Worm (Caenorhabditis elegans) whole organism, L4 larva: ENCODE data around the gene ZK892.6.

Experiments used
- D1046.2 ChIP-seq: fragments of 200-800 bp; sonication (Bioruptor generic); IDR thresholded peaks from 2 replicates; pipeline ENCODE4 v1.3.6; 2022; ENCODE audit warnings: missing genetic modification characterization, missing compliant biosample characterization
- F37D6.2 ChIP-seq: sonication (generic microtip); optimal IDR thresholded peaks from 2 replicates; lab custom pipeline; 2016; ENCODE audit warnings: mild to moderate bottlenecking, missing genetic modification characterization, missing compliant biosample characterization
- T20F7.1 ChIP-seq: fragments of 200-800 bp; sonication (Bioruptor generic); optimal IDR thresholded peaks from 2 replicates; lab custom pipeline; 2018; ENCODE audit warnings: mild to moderate bottlenecking, missing genetic modification characterization, missing compliant biosample characterization
- Y105C5A.15 ChIP-seq: fragments of 200-800 bp; sonication (Bioruptor generic); IDR thresholded peaks from 2 replicates; pipeline ENCODE4 v1.3.6; 2022; ENCODE audit warnings: missing genetic modification characterization, missing compliant biosample characterization
- Y48G9A.11 ChIP-seq: fragments of 200-800 bp; sonication (Bioruptor generic); IDR thresholded peaks from 2 replicates; pipeline ENCODE4 v1.3.6; 2022; ENCODE audit warnings: missing genetic modification reagents, missing genetic modification characterization, missing compliant biosample characterization
- ZK546.5 ChIP-seq, 2 experiments: sonication (generic microtip); optimal IDR thresholded peaks; 2 replicates each; lab custom pipeline; 2017; ENCODE audit warnings: missing biosample characterization in 2 of 2, missing genetic modification characterization in 2 of 2
- attf-4 ChIP-seq: sonication (generic microtip); optimal IDR thresholded peaks from 3 replicates; lab custom pipeline; 2017; ENCODE audit warnings: missing biosample characterization, missing genetic modification characterization
- ceh-20 ChIP-seq: fragments of 200-800 bp; sonication (Bioruptor generic); IDR thresholded peaks from 2 replicates; pipeline ENCODE4 v1.3.6; 2022; ENCODE audit warnings: missing genetic modification reagents, missing genetic modification characterization, missing compliant biosample characterization
- ceh-28 ChIP-seq: fragments of 150-350 bp; optimal IDR thresholded peaks from 2 replicates; lab custom pipeline; 2014; ENCODE audit warnings: missing biosample characterization, missing genetic modification reagents, missing genetic modification characterization
- daf-16 ChIP-seq, 3 experiments: sonication (generic microtip); optimal IDR thresholded peaks; 2 replicates each; lab custom pipeline; 2016 to 2017; ENCODE audit warnings: missing genetic modification characterization in 3 of 3, missing genetic modification reagents in 3 of 3, mild to moderate bottlenecking in 2 of 3, missing compliant biosample characterization in 2 of 3, missing biosample characterization in 1 of 3, moderate library complexity in 1 of 3
- daf-19 ChIP-seq: fragments of 200-800 bp; sonication (Bioruptor generic); conservative IDR thresholded peaks from 2 replicates; pipeline ENCODE4 v1.3.6; 2022; ENCODE audit warnings: missing genetic modification characterization, missing compliant biosample characterization
- daf-8 ChIP-seq: fragments of 200-800 bp; sonication (Bioruptor generic); IDR thresholded peaks from 2 replicates; pipeline ENCODE4 v1.3.6; 2022; ENCODE audit warnings: missing genetic modification characterization, missing compliant biosample characterization
- dmd-6 ChIP-seq: fragments of 200-800 bp; sonication (Bioruptor generic); IDR thresholded peaks from 2 replicates; pipeline ENCODE4 v1.3.6; 2022; ENCODE audit warnings: missing genetic modification reagents, missing genetic modification characterization, missing compliant biosample characterization
- dmd-8 ChIP-seq: fragments of 200-800 bp; sonication (Bioruptor generic); IDR thresholded peaks from 2 replicates; pipeline ENCODE4 v1.3.6; 2022; ENCODE audit warnings: missing genetic modification characterization, missing compliant biosample characterization
- dmd-9 ChIP-seq: fragments of 200-800 bp; sonication (Bioruptor generic); IDR thresholded peaks from 2 replicates; pipeline ENCODE4 v1.3.6; 2022; ENCODE audit warnings: missing genetic modification reagents, missing genetic modification characterization, missing compliant biosample characterization
- dpl-1 ChIP-seq: fragments of 150-350 bp; optimal IDR thresholded peaks from 2 replicates; lab custom pipeline; 2014; ENCODE audit warnings: missing biosample characterization, missing genetic modification reagents, missing genetic modification characterization
- dve-1 ChIP-seq: sonication (generic microtip); optimal IDR thresholded peaks from 2 replicates; lab custom pipeline; 2017; ENCODE audit warnings: antibody characterized with exemption, mild to moderate bottlenecking, missing genetic modification characterization, missing compliant biosample characterization; ENCODE audit not compliant: insufficient read depth
- egl-43 ChIP-seq: fragments of 200-800 bp; sonication (Bioruptor generic); IDR thresholded peaks from 2 replicates; pipeline ENCODE4 v1.3.6; 2022; ENCODE audit warnings: missing genetic modification reagents, missing genetic modification characterization, missing compliant biosample characterization
- fos-1 ChIP-seq: fragments of 150-350 bp; optimal IDR thresholded peaks from 2 replicates; lab custom pipeline; 2014; ENCODE audit warnings: missing biosample characterization, missing genetic modification characterization
- gei-8 ChIP-seq: fragments of 200-800 bp; sonication (Bioruptor generic); optimal IDR thresholded peaks from 2 replicates; lab custom pipeline; 2018; ENCODE audit warnings: mild to moderate bottlenecking, missing genetic modification characterization, missing compliant biosample characterization
- hlh-11 ChIP-seq: fragments of 200-800 bp; sonication (Bioruptor generic); optimal IDR thresholded peaks from 2 replicates; lab custom pipeline; 2018; ENCODE audit warnings: mild to moderate bottlenecking, missing genetic modification characterization, missing compliant biosample characterization
- hlh-30 ChIP-seq: sonication (generic microtip); optimal IDR thresholded peaks from 2 replicates; lab custom pipeline; 2017; ENCODE audit warnings: antibody characterized with exemption, mild to moderate bottlenecking, missing genetic modification characterization, missing compliant biosample characterization; ENCODE audit not compliant: insufficient read depth
- hmg-1.1 ChIP-seq: fragments of 200-800 bp; sonication (Bioruptor generic); IDR thresholded peaks from 2 replicates; pipeline ENCODE4 v1.3.6; 2022; ENCODE audit warnings: missing genetic modification reagents, missing genetic modification characterization, missing compliant biosample characterization
- lim-7 ChIP-seq: fragments of 200-800 bp; sonication (Bioruptor generic); IDR thresholded peaks from 2 replicates; pipeline ENCODE4 v1.3.6; 2022; ENCODE audit warnings: missing genetic modification characterization, missing compliant biosample characterization
- lin-39 ChIP-seq: fragments of 150-350 bp; optimal IDR thresholded peaks from 2 replicates; lab custom pipeline; 2014; ENCODE audit warnings: missing biosample characterization, missing genetic modification reagents, missing genetic modification characterization
- madf-5 ChIP-seq, 2 experiments: fragments of 200-800 bp; sonication (Bioruptor generic); IDR thresholded peaks; 2 replicates each; pipeline ENCODE4 v1.3.6; 2022; ENCODE audit warnings: missing compliant biosample characterization in 2 of 2, missing genetic modification characterization in 2 of 2
- mdt-29 ChIP-seq: fragments of 200-800 bp; sonication (Bioruptor generic); IDR thresholded peaks from 2 replicates; pipeline ENCODE4 v1.3.6; 2022; ENCODE audit warnings: missing genetic modification reagents, missing genetic modification characterization, missing compliant biosample characterization
- nhr-10 ChIP-seq: fragments of 150-350 bp; optimal IDR thresholded peaks from 2 replicates; lab custom pipeline; 2014; ENCODE audit warnings: missing biosample characterization, missing genetic modification characterization
- nhr-102 ChIP-seq: sonication (generic microtip); optimal IDR thresholded peaks from 2 replicates; lab custom pipeline; 2016; ENCODE audit warnings: mild to moderate bottlenecking, missing genetic modification characterization, moderate library complexity, missing compliant biosample characterization
- nhr-28 ChIP-seq: fragments of 150-350 bp; optimal IDR thresholded peaks from 2 replicates; lab custom pipeline; 2014; ENCODE audit warnings: missing biosample characterization, missing genetic modification characterization
- nhr-48 ChIP-seq: sonication (generic microtip); optimal IDR thresholded peaks from 2 replicates; lab custom pipeline; 2016; ENCODE audit warnings: mild to moderate bottlenecking, missing genetic modification characterization, missing compliant biosample characterization
- nhr-76 ChIP-seq: fragments of 150-350 bp; optimal IDR thresholded peaks from 2 replicates; lab custom pipeline; 2014; ENCODE audit warnings: missing biosample characterization, missing genetic modification characterization
- pha-4 ChIP-seq, 2 experiments: fragments of 150-350 bp in 1 of 2; fragments of 200-800 bp in 1 of 2; sonication (Bioruptor generic) in 1 of 2; IDR thresholded peaks in 1 of 2; optimal IDR thresholded peaks in 1 of 2; 2 replicates each; pipeline versions ENCODE4 v1.3.6 to Lab custom; 2014 to 2022; ENCODE audit warnings: missing genetic modification characterization in 2 of 2, missing genetic modification reagents in 2 of 2, missing biosample characterization in 1 of 2, missing compliant biosample characterization in 1 of 2
- php-3 ChIP-seq: fragments of 200-800 bp; sonication (Bioruptor generic); IDR thresholded peaks from 2 replicates; pipeline ENCODE4 v1.3.6; 2022; ENCODE audit warnings: missing genetic modification reagents, missing genetic modification characterization, missing compliant biosample characterization
- pqm-1 ChIP-seq: sonication (generic microtip); optimal IDR thresholded peaks from 2 replicates; lab custom pipeline; 2017; ENCODE audit warnings: missing biosample characterization, missing genetic modification characterization
- sdz-12 ChIP-seq: fragments of 200-800 bp; sonication (Bioruptor generic); optimal IDR thresholded peaks from 2 replicates; lab custom pipeline; 2018; ENCODE audit warnings: mild to moderate bottlenecking, missing genetic modification characterization, missing compliant biosample characterization
- set-16 ChIP-seq: fragments of 200-800 bp; sonication (Bioruptor generic); IDR thresholded peaks from 2 replicates; pipeline ENCODE4 v1.3.6; 2022; ENCODE audit warnings: missing genetic modification reagents, missing genetic modification characterization, missing compliant biosample characterization
- snpc-4 ChIP-seq: fragments of 150-350 bp; optimal IDR thresholded peaks from 2 replicates; lab custom pipeline; 2014; ENCODE audit warnings: missing biosample characterization, missing genetic modification characterization
- spr-1 ChIP-seq: sonication (generic microtip); optimal IDR thresholded peaks from 2 replicates; lab custom pipeline; 2016; ENCODE audit warnings: mild to moderate bottlenecking, missing genetic modification characterization, missing compliant biosample characterization
- spr-3 ChIP-seq: fragments of 200-800 bp; sonication (Bioruptor generic); optimal IDR thresholded peaks from 2 replicates; lab custom pipeline; 2018; ENCODE audit warnings: mild to moderate bottlenecking, missing genetic modification characterization, missing compliant biosample characterization
- tag-97 ChIP-seq: fragments of 200-800 bp; sonication (Bioruptor generic); IDR thresholded peaks from 2 replicates; pipeline ENCODE4 v1.3.6; 2022; ENCODE audit warnings: missing genetic modification characterization, missing compliant biosample characterization
- unc-130 ChIP-seq: sonication (generic microtip); optimal IDR thresholded peaks from 2 replicates; lab custom pipeline; 2016; ENCODE audit warnings: missing genetic modification reagents, missing genetic modification characterization, missing compliant biosample characterization
- unc-62 ChIP-seq, 3 experiments: fragments of 150-350 bp in 1 of 3; sonication (generic microtip); optimal IDR thresholded peaks in 2 of 3; peaks in 1 of 3; 1 replicate in 1 of 3; 2 replicates in 2 of 3; lab custom pipeline; 2014 to 2017; ENCODE audit warnings: missing biosample characterization in 3 of 3, missing genetic modification characterization in 3 of 3, missing genetic modification reagents in 3 of 3, missing genotype in 1 of 3
- vab-7 ChIP-seq: fragments of 200-800 bp; sonication (Bioruptor generic); IDR thresholded peaks from 2 replicates; pipeline ENCODE4 v1.3.6; 2022; ENCODE audit warnings: missing genetic modification reagents, missing genetic modification characterization, missing compliant biosample characterization
- zfp-2 ChIP-seq: sonication (generic microtip); optimal IDR thresholded peaks from 2 replicates; lab custom pipeline; 2016; ENCODE audit warnings: mild to moderate bottlenecking, missing genetic modification characterization, missing compliant biosample characterization
- zip-11 ChIP-seq: fragments of 200-800 bp; sonication (Bioruptor generic); IDR thresholded peaks from 2 replicates; pipeline ENCODE4 v1.3.6; 2022; ENCODE audit warnings: missing genetic modification characterization, missing compliant biosample characterization
- zip-2 ChIP-seq: fragments of 150-350 bp; optimal IDR thresholded peaks from 2 replicates; lab custom pipeline; 2014; ENCODE audit warnings: missing biosample characterization, missing genetic modification characterization

Gene ZK892.6

DNA sequence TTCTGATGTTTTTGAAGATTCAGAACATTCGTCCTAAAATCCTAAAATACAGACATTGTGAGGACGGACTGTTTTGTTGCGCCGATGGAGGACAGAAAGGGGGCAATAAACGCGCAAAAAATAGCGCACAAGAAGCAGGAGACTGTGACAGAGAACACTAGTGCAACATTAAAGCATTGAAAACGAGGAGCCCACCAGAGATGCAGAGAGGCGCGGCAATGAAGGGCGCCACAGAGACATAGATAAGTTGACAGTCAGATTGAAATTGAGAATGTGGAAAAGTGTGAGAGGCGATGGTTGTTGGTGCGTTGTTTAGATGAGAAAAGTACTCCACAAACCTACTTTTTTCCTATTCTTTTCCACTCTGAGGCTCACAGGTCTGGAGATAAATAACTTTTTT is 5.0 kb downstream of the ZK892.6 start, which contains the start of gene aakg-5 (continued):
- no peak for TF ChIP-seq sdz-12
- TF ChIP-seq hlh-30 (tag; lab: Kevin White, UChicago), result peak; percentile 70
- TF ChIP-seq daf-8 (GFP tag; lab: Robert Waterston, UW), result no peak
- TF ChIP-seq dpl-1 (GFP tag; lab: Kevin White, UChicago), result peak; percentile 63
- peak; percentile 34 for TF ChIP-seq nhr-10 (tag; lab: Kevin White, UChicago)
- TF ChIP-seq pha-4 (GFP tag; IDR thresholded peaks at IDR 0.05; lab: Robert Waterston, UW), result peak; percentile 76
- peak; percentile 80 for TF ChIP-seq pha-4 (tag; optimal IDR thresholded peaks at IDR 0.05; lab: Kevin White, UChicago)
- TF ChIP-seq pqm-1, result peak; percentile 32
- no peak for TF ChIP-seq dmd-9 (GFP tag; lab: Robert Waterston, UW)
- TF ChIP-seq set-16, result no peak
- TF ChIP-seq hmg-1.1 (GFP tag; lab: Robert Waterston, UW), result peak; percentile 80
- peak; percentile 48; the same call in 1 of the 2 replicates for TF ChIP-seq ceh-20 (GFP tag; lab: Robert Waterston, UW)
- TF ChIP-seq attf-4 (tag; lab: Kevin White, UChicago), result no peak
- 0 out of 4 replicates have a peak, but pooled peaks of 1 of the 2 experiments have one; percentile 9 for TF ChIP-seq madf-5 (GFP tag; IDR thresholded peaks at IDR 0.05; lab: Robert Waterston, UW)
- TF ChIP-seq nhr-76 (tag; lab: Kevin White, UChicago), result no peak
- TF ChIP-seq ceh-28 (tag; lab: Kevin White, UChicago), result no peak
- no peak for TF ChIP-seq gei-8 (GFP tag; lab: Kevin White, UChicago)
- no peak for TF ChIP-seq zip-2
- TF ChIP-seq ZK546.5 (tag; optimal IDR thresholded peaks at IDR 0.05; lab: Kevin White, UChicago), result no peak

DNA sequence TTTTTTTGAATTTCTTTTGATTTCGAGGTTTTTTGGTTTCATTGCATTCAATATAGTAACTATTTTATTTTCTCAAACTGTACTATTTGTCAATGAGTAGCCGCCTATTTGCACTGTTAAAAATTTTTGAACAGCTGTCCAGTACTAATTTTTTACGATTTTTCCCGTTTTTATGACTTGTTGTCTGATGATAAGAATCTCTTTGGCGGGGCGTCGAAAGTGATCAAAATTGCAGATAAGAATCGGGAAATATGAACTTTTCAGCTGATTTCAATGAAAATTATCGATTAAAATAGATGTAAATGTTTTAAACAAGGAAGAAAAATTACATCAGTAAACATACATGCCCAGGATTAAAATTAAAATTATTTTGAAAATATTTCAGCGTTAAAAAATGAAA is 5.7 kb downstream of the ZK892.6 start:
- no peak for TF ChIP-seq lin-39 (tag; lab: Kevin White, UChicago)
- TF ChIP-seq nhr-28 (tag; lab: Kevin White, UChicago), result peak; percentile 62
- no peak for TF ChIP-seq zip-11 (GFP tag; lab: Robert Waterston, UW)
- no peak for TF ChIP-seq Y105C5A.15 (GFP tag; lab: Robert Waterston, UW)
- TF ChIP-seq T20F7.1 (GFP tag; lab: Kevin White, UChicago), result no peak
- no peak for TF ChIP-seq sdz-12
- TF ChIP-seq vab-7, result no peak
- no peak for TF ChIP-seq dmd-8 (GFP tag; lab: Robert Waterston, UW)
- no peak for TF ChIP-seq lim-7 (GFP tag; lab: Robert Waterston, UW)
- TF ChIP-seq nhr-10 (tag; lab: Kevin White, UChicago), result no peak
- TF ChIP-seq daf-16 (GFP tag; optimal IDR thresholded peaks at IDR 0.05; lab: Kevin White, UChicago), result no peak
- TF ChIP-seq daf-16 (tag; optimal IDR thresholded peaks at IDR 0.05; lab: Kevin White, UChicago), result peak; percentile 74
- no peak for TF ChIP-seq fos-1
- no peak for TF ChIP-seq F37D6.2 (tag; lab: Kevin White, UChicago)
- TF ChIP-seq dmd-6 (GFP tag; lab: Robert Waterston, UW), result peak; percentile 86
- no peak for TF ChIP-seq attf-4 (tag; lab: Kevin White, UChicago)
- TF ChIP-seq nhr-76 (tag; lab: Kevin White, UChicago), result no peak
- no peak for TF ChIP-seq pha-4 (GFP tag; IDR thresholded peaks at IDR 0.05; lab: Robert Waterston, UW)
- TF ChIP-seq pha-4 (tag; optimal IDR thresholded peaks at IDR 0.05; lab: Kevin White, UChicago), result no peak
- peak in 1 of 2 experiments; percentile 98 for TF ChIP-seq unc-62 (GFP tag; optimal IDR thresholded peaks at IDR 0.05 in 1 of 2; lab: Kevin White, UChicago)
- no peak for TF ChIP-seq unc-62 (tag; optimal IDR thresholded peaks at IDR 0.05; lab: Kevin White, UChicago)
- peak; percentile 65 for TF ChIP-seq dve-1 (tag; lab: Kevin White, UChicago)
- no peak for TF ChIP-seq dpl-1 (GFP tag; lab: Kevin White, UChicago)
- peak; percentile 29 for TF ChIP-seq nhr-48 (tag; lab: Kevin White, UChicago)
- TF ChIP-seq unc-130 (GFP tag; lab: Kevin White, UChicago), result no peak
- no peak for TF ChIP-seq egl-43
- TF ChIP-seq spr-1 (tag; lab: Kevin White, UChicago), result no peak
- TF ChIP-seq D1046.2, result no peak
- no peak for TF ChIP-seq zfp-2 (tag; lab: Kevin White, UChicago)
- no peak for TF ChIP-seq Y48G9A.11 (GFP tag; lab: Robert Waterston, UW)
- TF ChIP-seq tag-97, result no peak
- TF ChIP-seq daf-19 (GFP tag; lab: Robert Waterston, UW), result no peak
- peak; percentile 73 for TF ChIP-seq pqm-1
- peak; percentile 95 for TF ChIP-seq php-3
- peak; percentile 8 for TF ChIP-seq nhr-102 (tag; lab: Kevin White, UChicago)
- no peak for TF ChIP-seq spr-3 (GFP tag; lab: Kevin White, UChicago)
- TF ChIP-seq snpc-4 (tag; lab: Kevin White, UChicago), result no peak
- TF ChIP-seq hlh-11 (tag; lab: Kevin White, UChicago), result peak; percentile 90
- no peak for TF ChIP-seq mdt-29
